Fruit fly (Drosophila melanogaster) whole organism, pupa: ENCODE data around the gene wgn.
A peak's percentile ranks its signal among the peaks of the same experiment; 100 is the strongest.

Experiments used
- CG10348 ChIP-seq: fragments of 200-800 bp; sonication (Bioruptor generic); IDR thresholded peaks from 2 replicates; pipeline ENCODE4 v1.3.6; 2022; ENCODE audit warnings: missing biosample characterization, missing genetic modification characterization
- CG12605 ChIP-seq: fragments of 200-800 bp; sonication (Bioruptor generic); IDR thresholded peaks from 2 replicates; pipeline ENCODE4 v1.3.6; 2022; ENCODE audit warnings: missing biosample characterization, missing genetic modification characterization
- CG13204 ChIP-seq: fragments of 200-800 bp; sonication (Bioruptor generic); optimal IDR thresholded peaks from 2 replicates; lab custom pipeline; 2018; ENCODE audit warnings: missing biosample characterization, mild to moderate bottlenecking, missing genetic modification characterization, moderate library complexity
- CG14655 ChIP-seq: fragments of 200-800 bp; sonication (Bioruptor generic); optimal IDR thresholded peaks from 3 replicates; lab custom pipeline; 2017; ENCODE audit warnings: mild to moderate bottlenecking, missing biosample characterization, missing genetic modification reagents, missing genetic modification characterization
- CG15710 ChIP-seq: fragments of 200-800 bp; sonication (Bioruptor generic); optimal IDR thresholded peaks from 2 replicates; lab custom pipeline; 2018; ENCODE audit warnings: missing biosample characterization, mild to moderate bottlenecking, missing genetic modification characterization, moderate library complexity
- CG17806 ChIP-seq: fragments of 200-800 bp; sonication (Bioruptor generic); optimal IDR thresholded peaks from 2 replicates; lab custom pipeline; 2018; ENCODE audit warnings: missing biosample characterization, mild to moderate bottlenecking, missing genetic modification characterization, moderate library complexity
- CG32121 ChIP-seq: fragments of 200-800 bp; sonication (Bioruptor generic); IDR thresholded peaks from 2 replicates; pipeline ENCODE4 v1.3.6; 2022; ENCODE audit warnings: missing biosample characterization, missing genetic modification characterization
- CG34367 ChIP-seq: fragments of 200-800 bp; sonication (Bioruptor generic); optimal IDR thresholded peaks from 2 replicates; lab custom pipeline; 2018; ENCODE audit warnings: missing biosample characterization, mild to moderate bottlenecking, missing genetic modification characterization
- CG4496 ChIP-seq: fragments of 200-800 bp; sonication (Bioruptor generic); IDR thresholded peaks from 3 replicates; pipeline ENCODE4 v1.3.6; 2022; ENCODE audit warnings: missing biosample characterization, missing genetic modification characterization
- CG8159 ChIP-seq: fragments of 200-800 bp; sonication (Bioruptor generic); optimal IDR thresholded peaks from 3 replicates; lab custom pipeline; 2018; ENCODE audit warnings: missing biosample characterization, mild to moderate bottlenecking, missing genetic modification characterization, moderate library complexity
- CG8301 ChIP-seq: fragments of 200-800 bp; sonication (Bioruptor generic); optimal IDR thresholded peaks from 2 replicates; lab custom pipeline; 2018; ENCODE audit warnings: missing biosample characterization, mild to moderate bottlenecking, missing genetic modification characterization
- CG9948 ChIP-seq: fragments of 200-800 bp; sonication (Bioruptor generic); optimal IDR thresholded peaks from 2 replicates; lab custom pipeline; 2018; ENCODE audit warnings: missing biosample characterization, mild to moderate bottlenecking, missing genetic modification characterization, moderate library complexity
- D1 ChIP-seq: fragments of 200-800 bp; sonication (Bioruptor generic); optimal IDR thresholded peaks from 2 replicates; lab custom pipeline; 2018; ENCODE audit warnings: missing biosample characterization, mild to moderate bottlenecking, missing genetic modification characterization, moderate library complexity
- EcR ChIP-seq: fragments of 200-800 bp; sonication (Bioruptor generic); optimal IDR thresholded peaks from 3 replicates; lab custom pipeline; 2019; ENCODE audit warnings: missing biosample characterization, missing genetic modification characterization, mild to moderate bottlenecking, moderate library complexity, missing genetic modification reagents
- Ets98B ChIP-seq: fragments of 200-800 bp; sonication (Bioruptor generic); IDR thresholded peaks from 2 replicates; pipeline ENCODE4 v1.3.6; 2022; ENCODE audit warnings: missing biosample characterization, missing genetic modification characterization
- Pif1A ChIP-seq: fragments of 200-800 bp; sonication (Bioruptor generic); optimal IDR thresholded peaks from 3 replicates; lab custom pipeline; 2016; ENCODE audit warnings: missing biosample characterization, missing genetic modification characterization
- Pif1B ChIP-seq: fragments of 200-800 bp; sonication (Bioruptor generic); optimal IDR thresholded peaks from 3 replicates; lab custom pipeline; 2016; ENCODE audit warnings: missing biosample characterization, missing genetic modification characterization
- Snoo ChIP-seq: fragments of 200-800 bp; sonication (Bioruptor generic); optimal IDR thresholded peaks from 3 replicates; lab custom pipeline; 2017; ENCODE audit warnings: missing biosample characterization, mild to moderate bottlenecking, missing genetic modification characterization, inconsistent platforms
- fd96Ca ChIP-seq: fragments of 200-800 bp; sonication (Bioruptor generic); IDR thresholded peaks from 3 replicates; pipeline ENCODE4 v1.3.6; 2022; ENCODE audit warnings: missing biosample characterization, missing genetic modification characterization
- gl ChIP-seq: fragments of 200-800 bp; sonication (Bioruptor generic); optimal IDR thresholded peaks from 2 replicates; lab custom pipeline; 2018; ENCODE audit warnings: missing biosample characterization, mild to moderate bottlenecking, missing genetic modification characterization
- rn ChIP-seq: fragments of 200-800 bp; sonication (Bioruptor generic); IDR thresholded peaks from 2 replicates; pipeline ENCODE4 v1.3.6; 2022; ENCODE audit warnings: missing biosample characterization, missing genetic modification characterization

Gene wgn

dm6 chrX:18634716-18635115, at the start of gene wgn:
wgn (minus strand) TSS chrX:18634908.
- TF ChIP-seq D1 (tag; lab: Kevin White, UChicago) = no peak
- no peak for TF ChIP-seq Snoo (tag; lab: Kevin White, UChicago)
- TF ChIP-seq CG17806 = no peak
- TF ChIP-seq CG8159 (tag; lab: Kevin White, UChicago) = no peak
- TF ChIP-seq fd96Ca = no peak
- TF ChIP-seq CG12605 (GFP tag; lab: Robert Waterston, UW) = peak; percentile 41; the same call in 1 of the 2 replicates
- TF ChIP-seq Ets98B (GFP tag; lab: Robert Waterston, UW) = peak; percentile 52; the same call in 1 of the 2 replicates
- TF ChIP-seq CG4496 (GFP tag; lab: Robert Waterston, UW) = 0 out of 3 replicates have a peak, but pooled peaks have one; percentile 54
- peak; percentile 61 for TF ChIP-seq CG32121 (GFP tag; lab: Robert Waterston, UW)

dm6 chrX:18684504-18684903, 49.8 kb upstream of the wgn start:
- no peak for TF ChIP-seq CG8301 (tag; lab: Kevin White, UChicago)
- TF ChIP-seq CG13204 = peak; percentile 46
- peak; percentile 99 for TF ChIP-seq EcR (GFP tag; lab: Kevin White, UChicago)

DNA sequence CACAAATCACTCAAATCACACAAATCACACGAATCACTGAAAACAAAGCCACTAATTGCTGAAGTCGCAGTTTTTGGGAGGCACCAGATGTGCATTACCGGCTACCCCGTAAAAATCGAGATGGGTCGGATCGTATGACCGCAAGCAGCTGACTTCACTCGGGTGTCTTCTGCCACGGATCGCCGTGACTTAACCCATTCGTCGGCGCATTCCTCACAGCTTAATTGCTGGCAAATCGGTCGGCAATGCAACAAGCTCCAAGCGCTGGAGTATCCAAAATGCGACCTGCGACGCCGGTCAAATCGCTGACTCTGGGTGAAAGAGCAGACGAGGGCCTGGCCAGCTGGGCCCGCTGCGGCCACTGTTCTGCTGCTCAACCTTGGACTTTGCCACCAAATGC, 48.1 kb upstream of the wgn start:
- TF ChIP-seq Ets98B (GFP tag; lab: Robert Waterston, UW) = no peak
- no peak for TF ChIP-seq Pif1B (GFP tag; lab: Kevin White, UChicago)
- no peak for TF ChIP-seq Pif1A

DNA sequence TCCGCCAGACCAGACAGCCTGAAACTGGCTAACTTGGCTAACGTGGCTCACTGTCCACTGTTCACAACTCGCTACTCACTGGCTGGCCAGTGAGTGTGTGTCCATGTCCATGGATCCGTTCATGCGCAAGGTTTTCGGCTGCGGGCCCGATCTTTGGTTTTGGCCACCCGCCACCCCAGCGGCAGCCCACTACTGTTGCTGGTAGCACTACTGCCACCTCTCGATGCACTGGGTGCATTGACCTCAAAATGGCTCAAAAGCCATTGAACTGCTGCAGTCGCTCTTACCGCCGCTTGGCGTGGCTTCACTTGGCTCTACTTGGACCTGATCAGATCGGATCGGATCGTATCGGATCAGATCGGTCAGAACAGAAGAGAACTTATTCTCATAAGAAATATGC, 46.7 kb upstream of the wgn start:
- peak; percentile 84 for TF ChIP-seq EcR (GFP tag; lab: Kevin White, UChicago)
- no peak for TF ChIP-seq fd96Ca

dm6 chrX:18678876-18679275, 44.2 kb upstream of the wgn start:
- TF ChIP-seq CG10348 (GFP tag; lab: Robert Waterston, UW) (0 out of 2 replicates have a peak, but pooled peaks have one; percentile 31), gl (tag; lab: Kevin White, UChicago) (no peak), EcR (GFP tag; lab: Kevin White, UChicago) (no peak), CG4496 (GFP tag; lab: Robert Waterston, UW) (peak; percentile 75; the same call in 2 of the 3 replicates), CG12605 (GFP tag; lab: Robert Waterston, UW) (peak; percentile 41; the same call in 1 of the 2 replicates), CG9948 (tag; lab: Kevin White, UChicago) (peak; percentile 25), D1 (tag; lab: Kevin White, UChicago) (no peak), CG14655 (peak; percentile 43), CG15710 (no peak), Pif1B (GFP tag; lab: Kevin White, UChicago) (peak; percentile 14), CG34367 (no peak), CG17806 (no peak), CG13204 (no peak), Ets98B (GFP tag; lab: Robert Waterston, UW) (peak; percentile 52), fd96Ca (peak; percentile 79), CG32121 (GFP tag; lab: Robert Waterston, UW) (peak; percentile 53; the same call in 1 of the 2 replicates), Pif1A (peak; percentile 7), Snoo (tag; lab: Kevin White, UChicago) (no peak), CG8159 (tag; lab: Kevin White, UChicago) (no peak), rn (GFP tag; lab: Robert Waterston, UW) (no peak), CG8301 (tag; lab: Kevin White, UChicago) (peak; percentile 29)
- TF ChIP-seq, all 21 proteins: peak for 11

DNA sequence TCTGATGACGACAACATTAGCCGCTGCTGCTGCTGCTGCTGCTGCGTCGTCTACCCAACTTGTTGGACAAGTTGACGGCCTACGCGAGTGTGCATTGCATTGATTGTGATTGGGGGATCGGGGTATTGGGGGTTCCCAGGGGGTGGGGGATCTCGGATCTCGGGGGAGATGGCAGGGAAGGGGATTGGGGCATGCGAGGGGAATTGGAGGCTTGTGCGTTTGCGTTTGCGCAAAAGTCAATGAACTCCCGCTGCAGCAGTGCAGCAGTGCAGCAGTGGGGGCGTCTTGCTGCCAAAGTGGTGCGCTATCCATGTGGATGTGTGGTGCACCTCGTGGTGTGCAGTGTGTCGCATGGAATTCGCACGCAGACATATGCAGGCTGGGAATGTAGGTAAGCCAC, 42.0 kb upstream of the wgn start:
- no peak for TF ChIP-seq Pif1A
- peak; percentile 8 for TF ChIP-seq CG13204
- TF ChIP-seq EcR (GFP tag; lab: Kevin White, UChicago) = peak; percentile 86

dm6 chrX:18675702-18676101, 41.0 kb upstream of the wgn start:
- TF ChIP-seq Pif1A (peak; percentile 6), CG10348 (GFP tag; lab: Robert Waterston, UW) (no peak), CG14655 (peak; percentile 51), CG13204 (no peak), gl (tag; lab: Kevin White, UChicago) (no peak), EcR (GFP tag; lab: Kevin White, UChicago) (no peak), CG4496 (GFP tag; lab: Robert Waterston, UW) (no peak), CG8301 (tag; lab: Kevin White, UChicago) (no peak), CG34367 (no peak), CG8159 (tag; lab: Kevin White, UChicago) (no peak), Ets98B (GFP tag; lab: Robert Waterston, UW) (no peak)

DNA sequence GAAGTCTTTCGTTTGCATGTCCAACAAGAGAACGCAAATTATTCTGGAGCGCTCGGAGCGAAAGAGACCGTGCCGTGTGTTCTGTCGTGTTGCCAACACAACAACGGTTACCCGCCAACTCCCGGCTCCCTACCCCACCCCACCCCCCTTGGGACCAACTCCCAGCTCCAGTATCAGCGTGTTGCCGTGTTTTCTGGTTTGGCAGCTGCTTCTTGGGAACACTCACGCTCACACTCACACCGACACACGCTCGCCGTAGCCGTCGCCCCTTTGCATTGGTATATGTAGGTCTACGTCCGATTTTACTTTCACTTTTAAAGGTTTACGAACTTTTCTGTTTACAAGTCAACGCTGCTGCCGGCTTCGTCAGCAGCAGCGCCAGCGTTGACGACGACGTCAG, 40.6 kb upstream of the wgn start:
- no peak for TF ChIP-seq Ets98B (GFP tag; lab: Robert Waterston, UW)
- peak; percentile 59; the same call in 1 of the 3 replicates for TF ChIP-seq CG4496 (GFP tag; lab: Robert Waterston, UW)
- no peak for TF ChIP-seq CG9948 (tag; lab: Kevin White, UChicago)
- peak; percentile 92 for TF ChIP-seq EcR (GFP tag; lab: Kevin White, UChicago)
- no peak for TF ChIP-seq CG34367
- no peak for TF ChIP-seq rn (GFP tag; lab: Robert Waterston, UW)
- no peak for TF ChIP-seq CG32121 (GFP tag; lab: Robert Waterston, UW)
- peak; percentile 70 for TF ChIP-seq CG13204
